Worm (Caenorhabditis elegans) whole organism, late embryonic: ENCODE data around the gene D1005.4.

ENCODE experiments used
- ama-1 ChIP-seq: fragments of 150-350 bp; optimal IDR thresholded peaks from 2 replicates; lab custom pipeline; 2014
- ceh-19 ChIP-seq: fragments of 200-800 bp; sonication (Bioruptor generic); optimal IDR thresholded peaks from 2 replicates; lab custom pipeline; 2018; ENCODE audit warnings: mild to moderate bottlenecking, missing genetic modification characterization, missing compliant biosample characterization
- elt-4 ChIP-seq: sonication (generic microtip); optimal IDR thresholded peaks from 2 replicates; lab custom pipeline; 2016; ENCODE audit warnings: missing genetic modification characterization, missing compliant biosample characterization
- hlh-15 ChIP-seq: sonication (generic microtip); optimal IDR thresholded peaks from 2 replicates; lab custom pipeline; 2016; ENCODE audit warnings: missing genetic modification characterization, missing compliant biosample characterization
- lim-6 ChIP-seq: sonication (generic microtip); optimal IDR thresholded peaks from 2 replicates; lab custom pipeline; 2016; ENCODE audit warnings: missing genetic modification characterization, missing compliant biosample characterization
- nfya-1 ChIP-seq: sonication (generic microtip); optimal IDR thresholded peaks from 2 replicates; lab custom pipeline; 2017; ENCODE audit warnings: missing genetic modification characterization, mild to moderate bottlenecking, missing compliant biosample characterization, antibody characterized with exemption, moderate library complexity
- npax-4 ChIP-seq: sonication (generic microtip); optimal IDR thresholded peaks from 2 replicates; lab custom pipeline; 2016; ENCODE audit warnings: missing genetic modification characterization, missing compliant biosample characterization
- pha-4 ChIP-seq: fragments of 150-350 bp; optimal IDR thresholded peaks from 2 replicates; lab custom pipeline; 2018; ENCODE audit warnings: missing biosample characterization, missing genetic modification reagents, missing genetic modification characterization
- pqm-1 ChIP-seq: sonication (generic microtip); optimal IDR thresholded peaks from 2 replicates; lab custom pipeline; 2016; ENCODE audit warnings: missing genetic modification characterization, missing compliant biosample characterization
- unc-86 ChIP-seq: sonication (generic microtip); optimal IDR thresholded peaks from 2 replicates; lab custom pipeline; 2016; ENCODE audit warnings: missing genetic modification characterization, missing compliant biosample characterization

DNA sequence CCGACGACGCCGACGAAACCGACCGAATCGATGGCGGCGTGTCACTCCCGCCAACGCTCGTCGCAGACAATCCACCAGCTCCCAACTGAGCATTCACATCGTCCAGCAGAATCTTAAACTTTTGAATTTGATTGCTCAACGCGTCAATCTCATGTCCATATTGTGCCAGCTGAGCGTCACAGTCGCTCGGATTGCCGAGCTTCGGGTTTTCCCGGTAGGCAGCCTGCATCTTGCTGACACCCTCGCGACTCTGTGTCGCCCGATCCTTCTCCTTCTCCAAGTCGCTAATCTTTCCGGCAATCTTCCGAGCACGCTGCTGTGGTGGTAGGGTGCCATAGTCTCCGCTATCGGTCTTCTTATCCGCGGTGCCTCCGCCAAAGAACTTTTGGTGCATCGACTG, 26.7 kb upstream of the D1005.4 start:
- TF ChIP-seq unc-86 (tag; lab: Kevin White, UChicago) (no peak), lim-6 (no peak), elt-4 (no peak), pha-4 (tag; lab: Kevin White, UChicago) (no peak), ama-1 (no peak), nfya-1 (tag; lab: Kevin White, UChicago) (no peak), npax-4 (tag; lab: Kevin White, UChicago) (no peak), pqm-1 (no peak), hlh-15 (tag; lab: Kevin White, UChicago) (no peak), ceh-19 (no peak)
